Worm (Caenorhabditis elegans): ENCODE data around the gene C06A1.6.

DNA sequence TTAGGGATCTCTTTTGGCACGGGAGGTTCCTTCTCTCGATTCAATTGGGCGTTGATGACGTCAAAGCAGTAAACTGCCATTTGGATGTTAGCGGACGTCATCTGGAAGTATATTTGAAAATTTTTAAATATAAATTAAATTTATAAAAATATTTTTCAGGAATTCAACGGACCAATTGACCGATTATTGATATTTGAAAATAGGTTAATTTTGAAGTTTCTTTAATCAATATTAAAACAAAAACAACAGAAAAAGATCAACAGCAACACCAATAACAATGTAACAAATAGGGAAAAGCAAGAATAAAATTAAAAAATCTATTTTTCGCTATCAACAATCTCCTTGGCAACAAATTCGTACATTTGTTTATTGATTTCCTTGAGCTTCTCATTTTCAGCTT, 25.2 kb downstream of the C06A1.6 start, which contains the start of gene R166.3:
- TF ChIP-seq Y53F4B.3 (GFP tag; IDR thresholded peaks at IDR 0.05), result no peak
- no peak for TF ChIP-seq let-607 (tag; optimal IDR thresholded peaks at IDR 0.05)

Data from whole organism, young adult.